Worm (Caenorhabditis elegans): Measurements from ENCODE around the gene srd-51.

Gene srd-51

DNA sequence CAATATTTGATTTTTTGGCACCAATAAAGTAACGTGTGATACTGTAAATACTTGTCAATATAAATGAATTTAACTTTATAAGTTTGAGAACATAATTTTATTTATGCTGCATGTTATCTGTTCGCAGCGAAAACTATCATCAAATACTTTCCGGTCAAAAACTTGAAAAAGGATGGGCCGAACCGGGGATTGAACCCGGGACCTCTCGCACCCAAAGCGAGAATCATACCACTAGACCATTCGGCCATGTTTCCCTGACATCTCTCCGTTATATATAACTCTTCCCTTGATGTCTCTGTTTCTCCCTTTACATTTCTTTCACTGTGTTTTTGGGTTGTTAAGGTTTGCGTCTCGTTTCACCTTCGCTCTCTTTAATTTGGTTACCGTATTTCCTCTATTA, 27.1 kb upstream of the srd-51 start (continued):
- no peak for TF ChIP-seq ces-1 (GFP tag; optimal IDR thresholded peaks at IDR 0.05)
- peak; percentile 83; the same call in 1 of the 2 replicates for TF ChIP-seq D1046.2 (GFP tag; IDR thresholded peaks at IDR 0.05)
- TF ChIP-seq tag-97 (GFP tag; IDR thresholded peaks at IDR 0.05) = no peak
- TF ChIP-seq R02D3.7 (tag; optimal IDR thresholded peaks at IDR 0.05) = no peak
- peak; percentile 83 for TF ChIP-seq ceh-20 (GFP tag; IDR thresholded peaks at IDR 0.05)
- no peak for TF ChIP-seq mdt-29 (GFP tag; IDR thresholded peaks at IDR 0.05)
- TF ChIP-seq daf-8 (GFP tag; IDR thresholded peaks at IDR 0.05) = no peak
- TF ChIP-seq nhr-41 (GFP tag; IDR thresholded peaks at IDR 0.05) = no peak
- TF ChIP-seq mxl-3 (GFP tag; optimal IDR thresholded peaks at IDR 0.05) = peak; percentile 47
- TF ChIP-seq nhr-237 (tag; optimal IDR thresholded peaks at IDR 0.05) = no peak
- TF ChIP-seq ZK546.5 (tag; optimal IDR thresholded peaks at IDR 0.05) = no peak
- peak in 1 of 2 experiments; percentile 63 for TF ChIP-seq lsy-2 (tag; optimal IDR thresholded peaks at IDR 0.05)
- TF ChIP-seq rbr-2 (tag; optimal IDR thresholded peaks at IDR 0.05) = peak; percentile 68
- TF ChIP-seq nhr-11 (tag; optimal IDR thresholded peaks at IDR 0.05) = peak; percentile 49
- peak; percentile 73 to 91; a peak in 3 of 4 replicates for TF ChIP-seq madf-5 (GFP tag; IDR thresholded peaks at IDR 0.05)
- no peak for TF ChIP-seq attf-4 (tag; optimal IDR thresholded peaks at IDR 0.05)
- TF ChIP-seq zag-1 (tag; optimal IDR thresholded peaks at IDR 0.05) = no peak
- no peak for TF ChIP-seq daf-19 (GFP tag; conservative IDR thresholded peaks at IDR 0.05)
- peak; percentile 80 for TF ChIP-seq nhr-111 (GFP tag; optimal IDR thresholded peaks at IDR 0.05)
- peak; percentile 90 for TF ChIP-seq dmd-8 (GFP tag; IDR thresholded peaks at IDR 0.05)
- peak; percentile 39 for TF ChIP-seq nhr-28 (tag; optimal IDR thresholded peaks at IDR 0.05)
- peak; percentile 65 for TF ChIP-seq spr-3 (GFP tag; optimal IDR thresholded peaks at IDR 0.05)
- peak; percentile 71 for TF ChIP-seq lir-3 (tag; optimal IDR thresholded peaks at IDR 0.05)
- peak; percentile 54 for TF ChIP-seq unc-130 (GFP tag; optimal IDR thresholded peaks at IDR 0.05)
- TF ChIP-seq Y5F2A.4 (GFP tag; optimal IDR thresholded peaks at IDR 0.05) = no peak
- TF ChIP-seq aly-2 (tag; optimal IDR thresholded peaks at IDR 0.05) = no peak
- TF ChIP-seq lin-1 (GFP tag; IDR thresholded peaks at IDR 0.05) = peak; percentile 83
- TF ChIP-seq ceh-32 (tag; optimal IDR thresholded peaks at IDR 0.05; ENCODE audit: poor library complexity) = no peak
- no peak for TF ChIP-seq mdl-1 (tag; optimal IDR thresholded peaks at IDR 0.05)
- peak; percentile 90 for TF ChIP-seq vab-7 (GFP tag; IDR thresholded peaks at IDR 0.05)
- 0 out of 2 replicates have a peak, but pooled peaks have one; percentile 44 for TF ChIP-seq mxl-2 (GFP tag; conservative IDR thresholded peaks at IDR 0.05)
- TF ChIP-seq hlh-11 (tag; optimal IDR thresholded peaks at IDR 0.05) = peak; percentile 55
- peak; percentile 7 for TF ChIP-seq sdz-12 (GFP tag; optimal IDR thresholded peaks at IDR 0.05)
- peak; percentile 36 for TF ChIP-seq F10B5.3 (tag; optimal IDR thresholded peaks at IDR 0.05)
- 0 out of 2 replicates have a peak, but pooled peaks have one; percentile 64 for TF ChIP-seq ZK337.2 (GFP tag; IDR thresholded peaks at IDR 0.05)
- TF ChIP-seq ama-1 (optimal IDR thresholded peaks at IDR 0.05) = no peak
- TF ChIP-seq F26F4.8 (GFP tag; conservative IDR thresholded peaks at IDR 0.05) = peak; percentile 91
- peak; percentile 27 for TF ChIP-seq hlh-30 (tag; optimal IDR thresholded peaks at IDR 0.05; ENCODE audit: insufficient read depth)
- no peak for TF ChIP-seq nhr-76 (tag; optimal IDR thresholded peaks at IDR 0.05)
- TF ChIP-seq cey-2 (tag; optimal IDR thresholded peaks at IDR 0.05; ENCODE audit: borderline replicate concordance, insufficient read depth) = no peak
- peak; percentile 64; the same call in 1 of the 2 replicates for TF ChIP-seq lin-29 (GFP tag; IDR thresholded peaks at IDR 0.05)
- no peak for TF ChIP-seq fkh-10 (GFP tag; optimal IDR thresholded peaks at IDR 0.05)
- TF ChIP-seq zip-11 (GFP tag; IDR thresholded peaks at IDR 0.05) = no peak
- TF ChIP-seq tra-1 (GFP tag; IDR thresholded peaks at IDR 0.05) = peak; percentile 69; the same call in 1 of the 2 replicates
- TF ChIP-seq spr-1 (tag; optimal IDR thresholded peaks at IDR 0.05) = peak; percentile 64
- TF ChIP-seq arid-1 (GFP tag; conservative IDR thresholded peaks at IDR 0.05) = peak; percentile 81
- TF ChIP-seq lim-7 (GFP tag; IDR thresholded peaks at IDR 0.05) = peak; percentile 93
- no peak for TF ChIP-seq ztf-11 (tag; optimal IDR thresholded peaks at IDR 0.05)
- TF ChIP-seq dmd-9 (GFP tag; IDR thresholded peaks at IDR 0.05) = 0 out of 2 replicates have a peak, but pooled peaks have one; percentile 23
- peak; percentile 83 for TF ChIP-seq T26A8.4 (GFP tag; IDR thresholded peaks at IDR 0.05)
- TF ChIP-seq lin-39 (tag; optimal IDR thresholded peaks at IDR 0.05) = no peak
- no peak for TF ChIP-seq fos-1 (tag; optimal IDR thresholded peaks at IDR 0.05)

All from whole organism, L4 larva.